Fruit fly (Drosophila melanogaster): ENCODE data around the gene Mcm2.

Gene Mcm2

dm6 chr3R:8306188-8306926 is 41.6 kb downstream of the Mcm2 start (continued):
- TF ChIP-seq luna (GFP tag; optimal IDR thresholded peaks at IDR 0.05), result no peak
- no peak for TF ChIP-seq Usf (GFP tag; optimal IDR thresholded peaks at IDR 0.05)
- no peak for TF ChIP-seq chm (GFP tag; IDR thresholded peaks at IDR 0.05)
- TF ChIP-seq CG14050 (GFP tag; IDR thresholded peaks at IDR 0.05), result no peak
- TF ChIP-seq CG10979 (tag; optimal IDR thresholded peaks at IDR 0.05), result no peak
- no peak for TF ChIP-seq Sox100B (GFP tag; optimal IDR thresholded peaks at IDR 0.05)
- TF ChIP-seq CG3407 (GFP tag; optimal IDR thresholded peaks at IDR 0.05), result peak; percentile 3
- TF ChIP-seq bowl (GFP tag; IDR thresholded peaks at IDR 0.05), result no peak
- TF ChIP-seq CG16863 (GFP tag; optimal IDR thresholded peaks at IDR 0.05), result no peak
- TF ChIP-seq aop (GFP tag; IDR thresholded peaks at IDR 0.05), result no peak
- no peak for TF ChIP-seq CG1529 (GFP tag; optimal IDR thresholded peaks at IDR 0.05)
- TF ChIP-seq crp (GFP tag; optimal IDR thresholded peaks at IDR 0.05), result no peak
- TF ChIP-seq emc (GFP tag; optimal IDR thresholded peaks at IDR 0.05), result no peak
- TF ChIP-seq CG8089 (GFP tag; optimal IDR thresholded peaks at IDR 0.05), result no peak
- no peak for TF ChIP-seq ewg (GFP tag; optimal IDR thresholded peaks at IDR 0.05)
- no peak for TF ChIP-seq CG13624 (GFP tag; optimal IDR thresholded peaks at IDR 0.05)
- no peak for TF ChIP-seq tx (GFP tag; optimal IDR thresholded peaks at IDR 0.05)
- no peak for TF ChIP-seq bab2 (GFP tag; optimal IDR thresholded peaks at IDR 0.05)
- no peak for TF ChIP-seq CG11093 (GFP tag; IDR thresholded peaks at IDR 0.05)
- no peak for TF ChIP-seq dmrt99B (tag; optimal IDR thresholded peaks at IDR 0.05)
- TF ChIP-seq gsb (GFP tag; IDR thresholded peaks at IDR 0.05), result no peak
- no peak for TF ChIP-seq Antp (GFP tag; optimal IDR thresholded peaks at IDR 0.05)
- TF ChIP-seq Ptx1 (GFP tag; IDR thresholded peaks at IDR 0.05), result no peak
- TF ChIP-seq ATbp (GFP tag; optimal IDR thresholded peaks at IDR 0.05), result peak; percentile 51
- no peak for TF ChIP-seq CG11456 (GFP tag; IDR thresholded peaks at IDR 0.05)
- no peak for TF ChIP-seq CG1603 (tag; optimal IDR thresholded peaks at IDR 0.05)
- TF ChIP-seq Dll (GFP tag; IDR thresholded peaks at IDR 0.05; ENCODE audit: partially characterized antibody), result peak; percentile 25; the same call in 1 of the 4 replicates
- TF ChIP-seq Sry-β (GFP tag; optimal IDR thresholded peaks at IDR 0.05), result peak; percentile 73
- TF ChIP-seq CG6689 (GFP tag; IDR thresholded peaks at IDR 0.05), result no peak
- no peak for TF ChIP-seq Dp (GFP tag; optimal IDR thresholded peaks at IDR 0.05)
- TF ChIP-seq kah (GFP tag; optimal IDR thresholded peaks at IDR 0.05), result no peak
- TF ChIP-seq CG6272 (GFP tag; IDR thresholded peaks at IDR 0.05), result no peak
- TF ChIP-seq CG4282 (GFP tag; optimal IDR thresholded peaks at IDR 0.05), result no peak
- TF ChIP-seq seq (GFP tag; IDR thresholded peaks at IDR 0.05), result no peak
- TF ChIP-seq CG6254 (GFP tag; optimal IDR thresholded peaks at IDR 0.05), result no peak
- no peak for TF ChIP-seq CG12391 (tag; optimal IDR thresholded peaks at IDR 0.05)
- no peak for TF ChIP-seq otp (GFP tag; IDR thresholded peaks at IDR 0.05)
- TF ChIP-seq CG30431 (GFP tag; optimal IDR thresholded peaks at IDR 0.05), result no peak
- no peak for TF ChIP-seq Chrac-16 (GFP tag; optimal IDR thresholded peaks at IDR 0.05)
- TF ChIP-seq CG3281 (GFP tag; optimal IDR thresholded peaks at IDR 0.05), result no peak
- peak; percentile 98 to 100 for TF ChIP-seq insv (GFP tag; optimal IDR thresholded peaks at IDR 0.05)
- TF ChIP-seq GATAe (GFP tag; conservative IDR thresholded peaks at IDR 0.05), result no peak
- TF ChIP-seq CG14710 (tag; optimal IDR thresholded peaks at IDR 0.05), result no peak
- no peak for TF ChIP-seq zen (tag; optimal IDR thresholded peaks at IDR 0.05)
- TF ChIP-seq CG18619 (GFP tag; optimal IDR thresholded peaks at IDR 0.05), result no peak
- TF ChIP-seq NC2β (GFP tag; optimal IDR thresholded peaks at IDR 0.05), result no peak
- no peak for TF ChIP-seq cato (GFP tag; optimal IDR thresholded peaks at IDR 0.05; ENCODE audit: borderline replicate concordance)
- no peak for TF ChIP-seq fru (optimal IDR thresholded peaks at IDR 0.05)
- TF ChIP-seq CG31441 (GFP tag; IDR thresholded peaks at IDR 0.05), result no peak
- TF ChIP-seq unc-4 (GFP tag; IDR thresholded peaks at IDR 0.05; ENCODE audit: partially characterized antibody), result peak; percentile 15; the same call in 1 of the 2 replicates
- TF ChIP-seq Atf6 (GFP tag; IDR thresholded peaks at IDR 0.05), result 0 out of 2 replicates have a peak, but pooled peaks have one; percentile 17

All from whole organism, embryonic.